Fruit fly (Drosophila melanogaster) Kc167 (cell line): ENCODE data around the gene CG2680.

Experiments
- Myc ChIP-seq: fragments of >200 bp; optimal IDR thresholded peaks from 2 replicates; lab custom pipeline; 2017; ENCODE audit warnings: missing external identifiers
- Sin3A ChIP-seq: fragments of >200 bp; optimal IDR thresholded peaks from 2 replicates; lab custom pipeline; 2018; ENCODE audit warnings: missing external identifiers
- h ChIP-seq: fragments of >200 bp; optimal IDR thresholded peaks from 3 replicates; lab custom pipeline; 2018; ENCODE audit warnings: missing external identifiers
- psq ChIP-seq: fragments of >200 bp; optimal IDR thresholded peaks from 2 replicates; lab custom pipeline; 2017; ENCODE audit warnings: missing external identifiers
- ttk ChIP-seq: sonication (Bioruptor generic); optimal IDR thresholded peaks from 2 replicates; lab custom pipeline; 2017; ENCODE audit warnings: missing external identifiers

DNA sequence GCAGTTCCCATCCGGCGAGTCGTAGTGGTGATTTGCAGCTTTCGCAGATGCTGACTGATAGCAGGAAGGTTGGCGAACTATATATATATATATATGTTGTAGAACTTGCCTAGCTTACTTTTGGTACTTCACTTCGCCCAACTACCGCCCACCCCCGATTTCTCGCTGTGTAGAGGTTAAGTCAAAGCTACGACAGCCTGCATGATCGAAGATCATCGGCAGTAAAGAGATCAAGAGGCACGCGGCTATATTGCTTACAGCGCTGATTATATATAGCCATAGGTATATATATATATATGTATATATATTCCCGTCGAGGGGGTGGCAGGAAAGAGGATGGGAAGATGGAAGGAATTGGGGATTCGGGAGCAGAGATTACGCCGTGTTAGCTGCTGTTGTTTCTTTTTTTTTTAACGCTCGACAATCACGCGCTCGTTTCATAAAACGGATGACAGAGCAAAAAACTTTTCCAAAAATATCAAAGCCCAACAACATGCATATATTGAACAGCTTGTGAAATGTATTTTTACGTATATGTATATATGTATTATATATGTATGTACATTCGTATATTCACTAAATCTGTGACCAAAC lies 44.6 kb downstream of the CG2680 start:
- no peak for TF ChIP-seq Myc (lab: Kevin White, UChicago)
- no peak for TF ChIP-seq ttk (lab: Kevin White, UChicago)
- TF ChIP-seq h (lab: Kevin White, UChicago): no peak
- TF ChIP-seq psq (lab: Kevin White, UChicago): no peak
- TF ChIP-seq Sin3A: no peak
